Fruit fly (Drosophila melanogaster) whole organism: ENCODE data around the gene CG18809.

Experiments used
- CG8478 ChIP-seq: fragments of >200 bp; optimal IDR thresholded peaks from 2 replicates; lab custom pipeline; 2018; ENCODE audit warnings: inconsistent platforms
- Dll ChIP-seq: fragments of >200 bp; optimal IDR thresholded peaks from 2 replicates; lab custom pipeline; 2017
- EcR ChIP-seq, 2 experiments: fragments of >200 bp; optimal IDR thresholded peaks; 2 replicates each; lab custom pipeline; 2017; ENCODE audit warnings: missing biosample characterization in 2 of 2, missing genetic modification characterization in 2 of 2, missing genetic modification reagents in 2 of 2
- psq ChIP-seq: fragments of >200 bp; optimal IDR thresholded peaks from 2 replicates; lab custom pipeline; 2017
- usp ChIP-seq: fragments of >200 bp; optimal IDR thresholded peaks from 2 replicates; lab custom pipeline; 2017; ENCODE audit warnings: missing biosample characterization, missing genetic modification characterization, mixed read lengths

DNA sequence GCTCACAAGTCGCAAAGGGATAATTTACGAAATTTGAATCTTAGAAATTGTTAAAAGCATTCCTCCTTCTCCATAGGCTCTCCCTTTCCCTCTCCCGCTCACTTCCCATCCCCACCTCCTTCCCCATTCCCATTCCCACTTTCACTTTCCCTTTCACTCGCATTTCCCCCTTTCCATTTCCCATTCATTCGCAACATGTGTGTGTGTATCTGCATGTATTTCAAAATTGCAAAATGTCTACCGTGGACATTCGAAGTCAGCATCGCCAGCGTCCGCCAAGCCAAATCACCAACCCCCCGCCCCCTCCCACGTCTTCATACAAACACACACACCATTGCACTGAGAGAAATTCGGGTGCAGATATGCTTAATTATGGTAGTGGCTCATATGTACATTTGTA, 47.7 kb upstream of the CG18809 start:
- TF ChIP-seq psq (lab: Kevin White, UChicago) (no peak), CG8478 (lab: Kevin White, UChicago) (no peak), usp (GFP tag; lab: Kevin White, UChicago) (no peak), EcR (GFP tag; optimal IDR thresholded peaks at IDR 0.05; lab: Kevin White, UChicago) (no peak), Dll (lab: Kevin White, UChicago) (no peak)
